Fruit fly (Drosophila melanogaster) whole organism, embryonic: Measurements from ENCODE around the gene Ire1.
A peak's percentile ranks its signal among the peaks of the same experiment; 100 is the strongest.

Experiments used
- BEAF-32 ChIP-seq: fragments of 200-800 bp; sonication (Bioruptor generic); optimal IDR thresholded peaks from 3 replicates; lab custom pipeline; 2017; ENCODE audit warnings: missing biosample characterization, missing genetic modification characterization, mild to moderate bottlenecking, moderate library complexity, missing genetic modification reagents
- CG10209 ChIP-seq: fragments of 200-800 bp; sonication (Bioruptor generic); optimal IDR thresholded peaks from 3 replicates; lab custom pipeline; 2017; ENCODE audit warnings: missing biosample characterization, mild to moderate bottlenecking, missing genetic modification characterization, missing genetic modification reagents
- CG11247 ChIP-seq: fragments of 200-800 bp; sonication (Bioruptor generic); IDR thresholded peaks from 2 replicates; pipeline ENCODE4 v1.3.6; 2022; ENCODE audit warnings: missing biosample characterization, missing genetic modification characterization
- CG11696 ChIP-seq: fragments of 200-800 bp; sonication (Bioruptor generic); IDR thresholded peaks from 2 replicates; pipeline ENCODE4 v1.3.6; 2022; ENCODE audit warnings: missing biosample characterization, missing genetic modification characterization
- CG13775 ChIP-seq: fragments of 200-800 bp; sonication (Bioruptor generic); optimal IDR thresholded peaks from 3 replicates; lab custom pipeline; 2017; ENCODE audit warnings: missing biosample characterization, mild to moderate bottlenecking, missing genetic modification characterization
- CG13894 ChIP-seq: fragments of 200-800 bp; sonication (Bioruptor generic); optimal IDR thresholded peaks from 3 replicates; lab custom pipeline; 2018; ENCODE audit warnings: missing biosample characterization, mild to moderate bottlenecking, missing genetic modification characterization, moderate library complexity
- CG15073 ChIP-seq: fragments of 200-800 bp; sonication (Bioruptor generic); optimal IDR thresholded peaks from 2 replicates; lab custom pipeline; 2016; ENCODE audit warnings: missing biosample characterization, missing genetic modification characterization
- CG1529 ChIP-seq: fragments of 200-800 bp; sonication (Bioruptor generic); optimal IDR thresholded peaks from 3 replicates; lab custom pipeline; 2018; ENCODE audit warnings: missing biosample characterization, missing genetic modification characterization
- CG15696 ChIP-seq: fragments of 200-800 bp; sonication (Bioruptor generic); optimal IDR thresholded peaks from 2 replicates; lab custom pipeline; 2019; ENCODE audit warnings: missing biosample characterization, mild to moderate bottlenecking, missing genetic modification characterization, moderate library complexity
- CG16813 ChIP-seq: fragments of 200-800 bp; sonication (Bioruptor generic); IDR thresholded peaks from 3 replicates; pipeline ENCODE4 v1.3.6; 2022; ENCODE audit warnings: missing biosample characterization, missing genetic modification characterization; ENCODE audit not compliant: partially characterized antibody
- CG16863 ChIP-seq: fragments of 200-800 bp; sonication (Bioruptor generic); optimal IDR thresholded peaks from 3 replicates; lab custom pipeline; 2016; ENCODE audit warnings: missing biosample characterization, missing genetic modification characterization
- CG18262 ChIP-seq: fragments of 200-800 bp; optimal IDR thresholded peaks from 3 replicates; lab custom pipeline; 2019; ENCODE audit warnings: missing biosample characterization, mild to moderate bottlenecking, missing genetic modification characterization, moderate library complexity
- CG18476 ChIP-seq: fragments of 200-800 bp; sonication (Bioruptor generic); optimal IDR thresholded peaks from 2 replicates; lab custom pipeline; 2016; ENCODE audit warnings: missing biosample characterization, mild to moderate bottlenecking, missing genetic modification characterization
- CG18599 ChIP-seq: fragments of 200-800 bp; sonication (Bioruptor generic); optimal IDR thresholded peaks from 3 replicates; lab custom pipeline; 2017; ENCODE audit warnings: missing biosample characterization, missing genetic modification characterization, mild to moderate bottlenecking, moderate library complexity, missing genetic modification reagents
- CG2875 ChIP-seq: fragments of 200-800 bp; sonication (Bioruptor generic); optimal IDR thresholded peaks from 2 replicates; lab custom pipeline; 2017; ENCODE audit warnings: missing biosample characterization, mild to moderate bottlenecking, missing genetic modification characterization, missing genetic modification reagents
- CG4404 ChIP-seq: fragments of 200-800 bp; sonication (Bioruptor generic); IDR thresholded peaks from 2 replicates; pipeline ENCODE4 v1.3.6; 2022; ENCODE audit warnings: missing biosample characterization, missing genetic modification characterization
- CG4617 ChIP-seq: fragments of 200-800 bp; sonication (Bioruptor generic); optimal IDR thresholded peaks from 3 replicates; lab custom pipeline; 2016; ENCODE audit warnings: missing biosample characterization, missing genetic modification characterization, borderline replicate concordance
- CG6765 ChIP-seq: fragments of 200-800 bp; sonication (Bioruptor generic); optimal IDR thresholded peaks from 3 replicates; lab custom pipeline; 2017; ENCODE audit warnings: missing biosample characterization, mild to moderate bottlenecking, missing genetic modification characterization
- CG7987 ChIP-seq: fragments of 200-800 bp; sonication (Bioruptor generic); optimal IDR thresholded peaks from 2 replicates; lab custom pipeline; 2018; ENCODE audit warnings: missing biosample characterization, mild to moderate bottlenecking, missing genetic modification characterization, moderate library complexity
- CG8281 ChIP-seq: fragments of 200-800 bp; sonication (Bioruptor generic); optimal IDR thresholded peaks from 2 replicates; lab custom pipeline; 2018; ENCODE audit warnings: missing biosample characterization, mild to moderate bottlenecking, missing genetic modification characterization, moderate library complexity
- D ChIP-seq, 2 experiments: fragments of 200-800 bp in 1 of 2; fragments of >200 bp in 1 of 2; sonication (Bioruptor generic) in 1 of 2; optimal IDR thresholded peaks; 2 replicates in 1 of 2; 3 replicates in 1 of 2; lab custom pipeline; 2017; ENCODE audit warnings: mild to moderate bottlenecking in 1 of 2, missing biosample characterization in 1 of 2, missing genetic modification characterization in 1 of 2, missing genetic modification reagents in 1 of 2
- Dll ChIP-seq: fragments of 200-800 bp; sonication (Bioruptor generic); IDR thresholded peaks from 4 replicates; pipeline ENCODE4 v1.3.6; 2022; ENCODE audit warnings: missing biosample characterization, missing genetic modification characterization; ENCODE audit not compliant: partially characterized antibody
- Ets97D ChIP-seq: fragments of 200-800 bp; sonication (Bioruptor generic); optimal IDR thresholded peaks from 3 replicates; lab custom pipeline; 2016; ENCODE audit warnings: missing biosample characterization, missing genetic modification characterization
- Fer3 ChIP-seq: fragments of 200-800 bp; sonication (Bioruptor generic); optimal IDR thresholded peaks from 2 replicates; lab custom pipeline; 2018; ENCODE audit warnings: missing biosample characterization, mild to moderate bottlenecking, missing genetic modification characterization, moderate library complexity
- H2.0 ChIP-seq: fragments of 200-800 bp; sonication (Bioruptor generic); IDR thresholded peaks from 2 replicates; pipeline ENCODE4 v1.3.6; 2022; ENCODE audit warnings: missing biosample characterization, missing genetic modification characterization
- NC2β ChIP-seq: fragments of 200-800 bp; sonication (Bioruptor generic); optimal IDR thresholded peaks from 2 replicates; lab custom pipeline; 2016; ENCODE audit warnings: missing biosample characterization, missing genetic modification characterization
- Poxn ChIP-seq: fragments of 200-800 bp; sonication (Bioruptor generic); IDR thresholded peaks from 2 replicates; pipeline ENCODE4 v1.3.6; 2022; ENCODE audit warnings: missing biosample characterization, missing genetic modification characterization
- Scr ChIP-seq: fragments of 200-800 bp; sonication (Bioruptor generic); IDR thresholded peaks from 2 replicates; pipeline ENCODE4 v1.3.6; 2022; ENCODE audit warnings: missing biosample characterization, missing genetic modification characterization; ENCODE audit not compliant: partially characterized antibody
- TFAM ChIP-seq: fragments of 200-800 bp; sonication (Bioruptor generic); optimal IDR thresholded peaks from 2 replicates; lab custom pipeline; 2017; ENCODE audit warnings: missing biosample characterization, missing genetic modification characterization, inconsistent platforms
- Xrp1 ChIP-seq: fragments of 200-800 bp; sonication (Bioruptor generic); IDR thresholded peaks from 2 replicates; pipeline ENCODE4 v1.3.6; 2022; ENCODE audit warnings: missing biosample characterization, missing genetic modification characterization
- bowl ChIP-seq: fragments of 200-800 bp; sonication (Bioruptor generic); IDR thresholded peaks from 2 replicates; pipeline ENCODE4 v1.3.6; 2022; ENCODE audit warnings: missing biosample characterization, missing genetic modification characterization
- cad ChIP-seq: fragments of >200 bp; optimal IDR thresholded peaks from 2 replicates; lab custom pipeline; 2017; ENCODE audit warnings: missing biosample characterization, missing genetic modification characterization
- cato ChIP-seq: fragments of 200-800 bp; sonication (Bioruptor generic); optimal IDR thresholded peaks from 2 replicates; lab custom pipeline; 2016; ENCODE audit warnings: missing biosample characterization, missing genetic modification characterization, borderline replicate concordance
- ci ChIP-seq: fragments of 200-800 bp; sonication (Bioruptor generic); IDR thresholded peaks from 3 replicates; pipeline ENCODE4 v1.3.6; 2022; ENCODE audit warnings: missing biosample characterization, missing genetic modification characterization
- corto ChIP-seq: fragments of 200-800 bp; sonication (Bioruptor generic); optimal IDR thresholded peaks from 2 replicates; lab custom pipeline; 2016; ENCODE audit warnings: missing biosample characterization, mild to moderate bottlenecking, missing genetic modification characterization, moderate library complexity
- crp ChIP-seq, 2 experiments: fragments of 200-800 bp; sonication (Bioruptor generic); optimal IDR thresholded peaks; 2 replicates in 1 of 2; 3 replicates in 1 of 2; lab custom pipeline; 2017; ENCODE audit warnings: missing biosample characterization in 2 of 2, missing genetic modification characterization in 2 of 2, mild to moderate bottlenecking in 1 of 2, moderate library complexity in 1 of 2
- danr ChIP-seq: fragments of 200-800 bp; sonication (Bioruptor generic); IDR thresholded peaks from 2 replicates; pipeline ENCODE4 v1.3.6; 2022; ENCODE audit warnings: missing biosample characterization, missing genetic modification characterization
- ewg ChIP-seq: fragments of 200-800 bp; sonication (Bioruptor generic); optimal IDR thresholded peaks from 3 replicates; lab custom pipeline; 2017; ENCODE audit warnings: mild to moderate bottlenecking, missing biosample characterization, missing genetic modification reagents, missing genetic modification characterization
- fd64A ChIP-seq: fragments of 200-800 bp; sonication (Bioruptor generic); optimal IDR thresholded peaks from 3 replicates; lab custom pipeline; 2018; ENCODE audit warnings: missing biosample characterization, mild to moderate bottlenecking, missing genetic modification characterization
- gem ChIP-seq: fragments of 200-800 bp; sonication (Bioruptor generic); optimal IDR thresholded peaks from 2 replicates; lab custom pipeline; 2019; ENCODE audit warnings: missing biosample characterization, mild to moderate bottlenecking, missing genetic modification characterization, moderate library complexity
- ind ChIP-seq: fragments of 200-800 bp; sonication (Bioruptor generic); optimal IDR thresholded peaks from 3 replicates; lab custom pipeline; 2016; ENCODE audit warnings: missing biosample characterization, missing genetic modification characterization
- inv ChIP-seq: fragments of 200-800 bp; sonication (Bioruptor generic); IDR thresholded peaks from 2 replicates; pipeline ENCODE4 v1.3.6; 2022; ENCODE audit warnings: missing biosample characterization, missing genetic modification characterization; ENCODE audit not compliant: partially characterized antibody
- odd ChIP-seq: fragments of 200-800 bp; sonication (Bioruptor generic); optimal IDR thresholded peaks from 2 replicates; lab custom pipeline; 2017; ENCODE audit warnings: missing biosample characterization, mild to moderate bottlenecking, missing genetic modification characterization
- sim ChIP-seq: fragments of 200-800 bp; sonication (Bioruptor generic); IDR thresholded peaks from 2 replicates; pipeline ENCODE4 v1.3.6; 2022; ENCODE audit warnings: missing biosample characterization, missing genetic modification characterization
- sob ChIP-seq: fragments of 200-800 bp; sonication (Bioruptor generic); IDR thresholded peaks from 2 replicates; pipeline ENCODE4 v1.3.6; 2022; ENCODE audit warnings: missing biosample characterization, missing genetic modification characterization
- toy ChIP-seq: fragments of 200-800 bp; sonication (Bioruptor generic); IDR thresholded peaks from 2 replicates; pipeline ENCODE4 v1.3.6; 2022; ENCODE audit warnings: missing biosample characterization, missing genetic modification characterization
- unc-4 ChIP-seq: fragments of 200-800 bp; sonication (Bioruptor generic); IDR thresholded peaks from 2 replicates; pipeline ENCODE4 v1.3.6; 2022; ENCODE audit warnings: missing biosample characterization, missing genetic modification characterization; ENCODE audit not compliant: partially characterized antibody
- vvl ChIP-seq: fragments of 200-800 bp; sonication (Bioruptor generic); IDR thresholded peaks from 2 replicates; pipeline ENCODE4 v1.3.6; 2022; ENCODE audit warnings: missing biosample characterization, missing genetic modification characterization

Gene Ire1

dm6 chr3R:19880431-19880939, 19.4 kb upstream of the Ire1 start (continued):
- TF ChIP-seq fd64A (peak; percentile 53), CG11247 (GFP tag; lab: Robert Waterston, UW) (0 out of 2 replicates have a peak, but pooled peaks have one; percentile 50), CG15696 (tag; lab: Kevin White, UChicago) (no peak), Ets97D (GFP tag; lab: Kevin White, UChicago) (peak; percentile 91), crp (GFP tag; optimal IDR thresholded peaks at IDR 0.05; lab: Kevin White, UChicago) (peak in 1 of 2 experiments; percentile 15), NC2β (GFP tag; lab: Kevin White, UChicago) (no peak), toy (GFP tag; lab: Robert Waterston, UW) (no peak), CG15073 (GFP tag; lab: Kevin White, UChicago) (peak; percentile 96), CG13775 (GFP tag; lab: Kevin White, UChicago) (peak; percentile 21), CG1529 (GFP tag; lab: Kevin White, UChicago) (no peak), TFAM (GFP tag; lab: Kevin White, UChicago) (no peak), vvl (GFP tag; lab: Robert Waterston, UW) (peak; percentile 46; the same call in 1 of the 2 replicates), gem (no peak), CG18476 (no peak), CG7987 (GFP tag; lab: Kevin White, UChicago) (no peak), CG4617 (GFP tag; lab: Kevin White, UChicago) (no peak), ewg (GFP tag; lab: Kevin White, UChicago) (no peak), CG16863 (GFP tag; lab: Kevin White, UChicago) (peak; percentile 18), CG16813 (GFP tag; lab: Robert Waterston, UW) (no peak), danr (GFP tag; lab: Robert Waterston, UW) (no peak), Dll (GFP tag; lab: Robert Waterston, UW) (no peak), CG10209 (GFP tag; lab: Kevin White, UChicago) (no peak), CG11696 (peak; percentile 82), unc-4 (GFP tag; lab: Robert Waterston, UW) (no peak), corto (peak; percentile 51), Fer3 (peak; percentile 53), Xrp1 (GFP tag; lab: Robert Waterston, UW) (peak; percentile 35; the same call in 1 of the 2 replicates), sob (GFP tag; lab: Robert Waterston, UW) (peak; percentile 58), odd (peak; percentile 54), CG2875 (GFP tag; lab: Kevin White, UChicago) (peak; percentile 7), inv (GFP tag; lab: Robert Waterston, UW) (no peak), CG6765 (peak; percentile 66), Poxn (no peak), CG8281 (tag; lab: Kevin White, UChicago) (no peak), ci (GFP tag; lab: Robert Waterston, UW) (0 out of 3 replicates have a peak, but pooled peaks have one; percentile 29), cad (no peak), bowl (GFP tag; lab: Robert Waterston, UW) (no peak), CG18262 (tag; lab: Kevin White, UChicago) (peak; percentile 61), cato (GFP tag; lab: Kevin White, UChicago) (no peak), H2.0 (peak; percentile 33; the same call in 1 of the 2 replicates), Scr (GFP tag; lab: Robert Waterston, UW) (no peak), D (optimal IDR thresholded peaks at IDR 0.05; lab: Kevin White, UChicago) (no peak), D (GFP tag; optimal IDR thresholded peaks at IDR 0.05; lab: Kevin White, UChicago) (peak; percentile 29), CG4404 (GFP tag; lab: Robert Waterston, UW) (0 out of 2 replicates have a peak, but pooled peaks have one; percentile 16), BEAF-32 (no peak), sim (no peak), ind (peak; percentile 41), CG18599 (GFP tag; lab: Kevin White, UChicago) (peak; percentile 76), CG13894 (tag; lab: Kevin White, UChicago) (no peak)
